Worm (Caenorhabditis elegans) whole organism, midembryonic: ENCODE results near the gene ghi-1.
A peak's percentile ranks its signal among the peaks of the same experiment; 100 is the strongest.
"Not testable (repeated sequence)": the region's sequence is repeated elsewhere in the genome, so short reads cannot be mapped to it uniquely, and the experiment has no call there.

ENCODE experiments used
- T22C8.4 ChIP-seq: fragments of 200-800 bp; sonication (Bioruptor generic); IDR thresholded peaks from 2 replicates; pipeline ENCODE4 v1.3.6; 2022; ENCODE audit warnings: missing genetic modification characterization, missing compliant biosample characterization
- cog-1 ChIP-seq: sonication (generic microtip); optimal IDR thresholded peaks from 2 replicates; lab custom pipeline; 2016; ENCODE audit warnings: missing genetic modification characterization, missing compliant biosample characterization
- flt-1 ChIP-seq: fragments of 200-800 bp; sonication (Bioruptor generic); IDR thresholded peaks from 2 replicates; pipeline ENCODE4 v1.3.6; 2022; ENCODE audit warnings: missing genetic modification characterization, missing compliant biosample characterization
- klf-2 ChIP-seq: fragments of 200-800 bp; sonication (Bioruptor generic); conservative IDR thresholded peaks from 2 replicates; pipeline ENCODE4 v1.3.6; 2022; ENCODE audit warnings: missing genetic modification reagents, missing genetic modification characterization, missing compliant biosample characterization
- med-1 ChIP-seq: sonication (generic microtip); optimal IDR thresholded peaks from 2 replicates; lab custom pipeline; 2017; ENCODE audit warnings: missing genetic modification characterization, mild to moderate bottlenecking, missing compliant biosample characterization, antibody characterized with exemption, missing genetic modification reagents; ENCODE audit not compliant: insufficient read depth
- ref-1 ChIP-seq: fragments of 200-800 bp; sonication (Bioruptor generic); conservative IDR thresholded peaks from 2 replicates; pipeline ENCODE4 v1.3.6; 2022; ENCODE audit warnings: missing genetic modification reagents, missing genetic modification characterization, missing compliant biosample characterization
- tab-1 ChIP-seq: fragments of 200-800 bp; sonication (Bioruptor generic); IDR thresholded peaks from 2 replicates; pipeline ENCODE4 v1.3.6; 2022; ENCODE audit warnings: missing genetic modification characterization, missing compliant biosample characterization
- ztf-23 ChIP-seq: fragments of 200-800 bp; sonication (Bioruptor generic); IDR thresholded peaks from 2 replicates; pipeline ENCODE4 v1.3.6; 2022; ENCODE audit warnings: missing genetic modification reagents, missing genetic modification characterization, missing compliant biosample characterization
- ztf-29 ChIP-seq: fragments of 200-800 bp; sonication (Bioruptor generic); IDR thresholded peaks from 2 replicates; pipeline ENCODE4 v1.3.6; 2022; ENCODE audit warnings: missing genetic modification reagents, missing genetic modification characterization, missing compliant biosample characterization

ghi-1 gene

ce11 chrII:11681136-11681824, 34.7 kb downstream of the ghi-1 start, which contains the start of the genes sfxn-1.4 and C47D12.4:
sfxn-1.4 (minus strand) TSS chrII:11681236.
C47D12.4 (plus strand) TSS chrII:11681774.
- TF ChIP-seq T22C8.4 (GFP tag; lab: Robert Waterston, UW) (0 out of 2 replicates have a peak, but pooled peaks have one; percentile 18), tab-1 (GFP tag; lab: Robert Waterston, UW) (no peak)

ce11 chrII:11685177-11685576, 38.6 kb downstream of the ghi-1 start, which contains the start of gene C47D12.5:
C47D12.5 (minus strand) TSS chrII:11685277.
- no peak for TF ChIP-seq ref-1

ce11 chrII:11688011-11688410, 41.5 kb downstream of the ghi-1 start:
- TF ChIP-seq ztf-23 (GFP tag; lab: Robert Waterston, UW): no peak
- TF ChIP-seq klf-2: no peak
- TF ChIP-seq T22C8.4 (GFP tag; lab: Robert Waterston, UW): no peak
- no peak for TF ChIP-seq ref-1
- no peak for TF ChIP-seq ztf-29
- no peak for TF ChIP-seq med-1
- TF ChIP-seq cog-1 (tag; lab: Kevin White, UChicago): no peak

ce11 chrII:11688643-11689042, 42.1 kb downstream of the ghi-1 start, which contains the start of gene kel-1:
kel-1 (plus strand) TSS chrII:11688943.
- TF ChIP-seq flt-1 (GFP tag; lab: Robert Waterston, UW) (no peak), med-1 (no peak)

ce11 chrII:11689941-11690340, 43.4 kb downstream of the ghi-1 start:
- TF ChIP-seq tab-1 (GFP tag; lab: Robert Waterston, UW): no peak
- TF ChIP-seq ztf-23 (GFP tag; lab: Robert Waterston, UW): no peak
- no peak for TF ChIP-seq T22C8.4 (GFP tag; lab: Robert Waterston, UW)
- no peak for TF ChIP-seq ref-1
- no peak for TF ChIP-seq med-1
- TF ChIP-seq cog-1 (tag; lab: Kevin White, UChicago): no peak
- TF ChIP-seq flt-1 (GFP tag; lab: Robert Waterston, UW): no peak

ce11 chrII:11690868-11691267, 44.3 kb downstream of the ghi-1 start:
- TF ChIP-seq klf-2 (no peak), med-1 (no peak), cog-1 (tag; lab: Kevin White, UChicago) (no peak), tab-1 (GFP tag; lab: Robert Waterston, UW) (no peak), T22C8.4 (GFP tag; lab: Robert Waterston, UW) (no peak), ztf-23 (GFP tag; lab: Robert Waterston, UW) (no peak), ztf-29 (no peak), ref-1 (no peak), flt-1 (GFP tag; lab: Robert Waterston, UW) (no peak)

ce11 chrII:11694432-11694831, 47.9 kb downstream of the ghi-1 start:
- peak; percentile 66; the same call in 1 of the 2 replicates for TF ChIP-seq ztf-23 (GFP tag; lab: Robert Waterston, UW)
- TF ChIP-seq T22C8.4 (GFP tag; lab: Robert Waterston, UW): no peak
- no peak for TF ChIP-seq med-1
- TF ChIP-seq klf-2: no peak
- TF ChIP-seq cog-1 (tag; lab: Kevin White, UChicago): no peak
- TF ChIP-seq ref-1: no peak

ce11 chrII:11695161-11695944, 48.8 kb downstream of the ghi-1 start, which contains the start of gene tars-1:
tars-1 (minus strand) TSS chrII:11695657.
- not testable (repeated sequence) for TF ChIP-seq ztf-29; T22C8.4 (GFP tag; lab: Robert Waterston, UW); med-1

ce11 chrII:11695945-11696270, 49.4 kb downstream of the ghi-1 start, which contains the start of gene xpf-1:
xpf-1 (plus strand) TSS chrII:11696171.
- TF ChIP-seq klf-2: no peak
